Worm (Caenorhabditis elegans) whole organism, L4 larva: Measurements from ENCODE around the gene unc-26.
A peak's percentile ranks its signal among the peaks of the same experiment; 100 is the strongest.

Source experiments
- D1046.2 ChIP-seq: fragments of 200-800 bp; sonication (Bioruptor generic); IDR thresholded peaks from 2 replicates; pipeline ENCODE4 v1.3.6; 2022; ENCODE audit warnings: missing genetic modification characterization, missing compliant biosample characterization
- F10B5.3 ChIP-seq: sonication (generic microtip); optimal IDR thresholded peaks from 2 replicates; lab custom pipeline; 2016; ENCODE audit warnings: mild to moderate bottlenecking, missing genetic modification characterization, missing compliant biosample characterization
- F44E2.7 ChIP-seq: fragments of 200-800 bp; sonication (Bioruptor generic); IDR thresholded peaks from 2 replicates; pipeline ENCODE4 v2.1.2; 2022; ENCODE audit warnings: missing genetic modification characterization, missing compliant biosample characterization
- F49E8.2 ChIP-seq: sonication (generic microtip); optimal IDR thresholded peaks from 2 replicates; lab custom pipeline; 2016; ENCODE audit warnings: missing compliant biosample characterization, mild to moderate bottlenecking, missing genetic modification characterization, borderline replicate concordance
- aha-1 ChIP-seq: fragments of 150-350 bp; peaks from one replicate; lab custom pipeline; 2014; ENCODE audit warnings: missing biosample characterization, missing genetic modification characterization
- aly-2 ChIP-seq: sonication (generic microtip); optimal IDR thresholded peaks from 2 replicates; lab custom pipeline; 2018; ENCODE audit warnings: missing biosample characterization, missing genetic modification characterization
- arid-1 ChIP-seq: fragments of 200-800 bp; sonication (Bioruptor generic); conservative IDR thresholded peaks from 2 replicates; pipeline ENCODE4 v1.3.6; 2022; ENCODE audit warnings: missing genetic modification reagents, missing genetic modification characterization, missing compliant biosample characterization
- ceh-20 ChIP-seq: fragments of 200-800 bp; sonication (Bioruptor generic); IDR thresholded peaks from 2 replicates; pipeline ENCODE4 v1.3.6; 2022; ENCODE audit warnings: missing genetic modification reagents, missing genetic modification characterization, missing compliant biosample characterization
- ceh-28 ChIP-seq: fragments of 150-350 bp; optimal IDR thresholded peaks from 2 replicates; lab custom pipeline; 2014; ENCODE audit warnings: missing biosample characterization, missing genetic modification reagents, missing genetic modification characterization
- ceh-32 ChIP-seq: sonication (generic microtip); optimal IDR thresholded peaks from 2 replicates; lab custom pipeline; 2016; ENCODE audit warnings: mild to moderate bottlenecking, missing genetic modification characterization, missing compliant biosample characterization; ENCODE audit not compliant: poor library complexity
- ceh-62 ChIP-seq: sonication (generic microtip); optimal IDR thresholded peaks from 2 replicates; lab custom pipeline; 2017; ENCODE audit warnings: missing biosample characterization, missing genetic modification characterization
- cey-2 ChIP-seq: sonication (generic microtip); optimal IDR thresholded peaks from 3 replicates; lab custom pipeline; 2017; ENCODE audit warnings: missing genetic modification characterization, mild to moderate bottlenecking, missing compliant biosample characterization, antibody characterized with exemption, borderline replicate concordance; ENCODE audit not compliant: insufficient read depth
- daf-12 ChIP-seq: fragments of 150-350 bp; optimal IDR thresholded peaks from 2 replicates; lab custom pipeline; 2014; ENCODE audit warnings: missing biosample characterization, missing genetic modification reagents, missing genetic modification characterization
- daf-16 ChIP-seq, 3 experiments: sonication (generic microtip); optimal IDR thresholded peaks; 2 replicates each; lab custom pipeline; 2016 to 2017; ENCODE audit warnings: missing genetic modification characterization in 3 of 3, missing genetic modification reagents in 3 of 3, mild to moderate bottlenecking in 2 of 3, missing compliant biosample characterization in 2 of 3, missing biosample characterization in 1 of 3, moderate library complexity in 1 of 3
- daf-19 ChIP-seq: fragments of 200-800 bp; sonication (Bioruptor generic); conservative IDR thresholded peaks from 2 replicates; pipeline ENCODE4 v1.3.6; 2022; ENCODE audit warnings: missing genetic modification characterization, missing compliant biosample characterization
- dpl-1 ChIP-seq: fragments of 150-350 bp; optimal IDR thresholded peaks from 2 replicates; lab custom pipeline; 2014; ENCODE audit warnings: missing biosample characterization, missing genetic modification reagents, missing genetic modification characterization
- duxl-1 ChIP-seq: sonication (generic microtip); optimal IDR thresholded peaks from 2 replicates; lab custom pipeline; 2016; ENCODE audit warnings: mild to moderate bottlenecking, missing genetic modification characterization, moderate library complexity, missing compliant biosample characterization; ENCODE audit not compliant: poor library complexity
- egl-27 ChIP-seq: sonication (generic microtip); optimal IDR thresholded peaks from 3 replicates; lab custom pipeline; 2017; ENCODE audit warnings: missing biosample characterization, missing genetic modification reagents, missing genetic modification characterization
- hlh-11 ChIP-seq: fragments of 200-800 bp; sonication (Bioruptor generic); optimal IDR thresholded peaks from 2 replicates; lab custom pipeline; 2018; ENCODE audit warnings: mild to moderate bottlenecking, missing genetic modification characterization, missing compliant biosample characterization
- hlh-30 ChIP-seq: sonication (generic microtip); optimal IDR thresholded peaks from 2 replicates; lab custom pipeline; 2017; ENCODE audit warnings: antibody characterized with exemption, mild to moderate bottlenecking, missing genetic modification characterization, missing compliant biosample characterization; ENCODE audit not compliant: insufficient read depth
- hmg-1.1 ChIP-seq: fragments of 200-800 bp; sonication (Bioruptor generic); IDR thresholded peaks from 2 replicates; pipeline ENCODE4 v1.3.6; 2022; ENCODE audit warnings: missing genetic modification reagents, missing genetic modification characterization, missing compliant biosample characterization
- jun-1 ChIP-seq: fragments of 150-350 bp; optimal IDR thresholded peaks from 2 replicates; lab custom pipeline; 2014; ENCODE audit warnings: missing biosample characterization, missing genetic modification reagents, missing genetic modification characterization
- lin-13 ChIP-seq: fragments of 150-350 bp; optimal IDR thresholded peaks from 2 replicates; lab custom pipeline; 2014; ENCODE audit warnings: missing biosample characterization, missing genetic modification reagents, missing genetic modification characterization
- lin-15B ChIP-seq: fragments of 150-350 bp; sonication (generic microtip); optimal IDR thresholded peaks from 3 replicates; lab custom pipeline; 2014; ENCODE audit warnings: missing biosample characterization, missing genetic modification characterization
- lin-38 ChIP-seq: fragments of 200-800 bp; sonication (Bioruptor generic); IDR thresholded peaks from 2 replicates; pipeline ENCODE4 v1.3.6; 2022; ENCODE audit warnings: missing genetic modification reagents, missing genetic modification characterization, missing compliant biosample characterization
- lin-39 ChIP-seq: fragments of 150-350 bp; optimal IDR thresholded peaks from 2 replicates; lab custom pipeline; 2014; ENCODE audit warnings: missing biosample characterization, missing genetic modification reagents, missing genetic modification characterization
- lir-3 ChIP-seq: sonication (generic microtip); optimal IDR thresholded peaks from 2 replicates; lab custom pipeline; 2016; ENCODE audit warnings: mild to moderate bottlenecking, missing genetic modification characterization, missing compliant biosample characterization
- mdt-29 ChIP-seq: fragments of 200-800 bp; sonication (Bioruptor generic); IDR thresholded peaks from 2 replicates; pipeline ENCODE4 v1.3.6; 2022; ENCODE audit warnings: missing genetic modification reagents, missing genetic modification characterization, missing compliant biosample characterization
- mes-2 ChIP-seq: sonication (generic microtip); optimal IDR thresholded peaks from 2 replicates; lab custom pipeline; 2016; ENCODE audit warnings: missing genotype, mild to moderate bottlenecking, missing genetic modification characterization, missing compliant biosample characterization; ENCODE audit not compliant: poor library complexity, severe bottlenecking
- mxl-2 ChIP-seq: fragments of 200-800 bp; sonication (Bioruptor generic); conservative IDR thresholded peaks from 2 replicates; pipeline ENCODE4 v1.3.6; 2022; ENCODE audit warnings: missing genetic modification reagents, missing genetic modification characterization, missing compliant biosample characterization
- nhr-10 ChIP-seq: fragments of 150-350 bp; optimal IDR thresholded peaks from 2 replicates; lab custom pipeline; 2014; ENCODE audit warnings: missing biosample characterization, missing genetic modification characterization
- nhr-102 ChIP-seq: sonication (generic microtip); optimal IDR thresholded peaks from 2 replicates; lab custom pipeline; 2016; ENCODE audit warnings: mild to moderate bottlenecking, missing genetic modification characterization, moderate library complexity, missing compliant biosample characterization
- nhr-111 ChIP-seq: fragments of 200-800 bp; sonication (Bioruptor generic); optimal IDR thresholded peaks from 2 replicates; lab custom pipeline; 2018; ENCODE audit warnings: mild to moderate bottlenecking, missing genetic modification characterization, missing compliant biosample characterization
- nhr-25 ChIP-seq: sonication (generic microtip); optimal IDR thresholded peaks from 2 replicates; lab custom pipeline; 2017; ENCODE audit warnings: missing genetic modification characterization, mild to moderate bottlenecking, missing compliant biosample characterization, antibody characterized with exemption, moderate library complexity, borderline replicate concordance; ENCODE audit not compliant: insufficient read depth
- nhr-28 ChIP-seq: fragments of 150-350 bp; optimal IDR thresholded peaks from 2 replicates; lab custom pipeline; 2014; ENCODE audit warnings: missing biosample characterization, missing genetic modification characterization
- nhr-48 ChIP-seq: sonication (generic microtip); optimal IDR thresholded peaks from 2 replicates; lab custom pipeline; 2016; ENCODE audit warnings: mild to moderate bottlenecking, missing genetic modification characterization, missing compliant biosample characterization
- saeg-2 ChIP-seq: fragments of 200-800 bp; sonication (Bioruptor generic); IDR thresholded peaks from 2 replicates; pipeline ENCODE4 v1.3.6; 2022; ENCODE audit warnings: missing genetic modification reagents, missing genetic modification characterization, missing compliant biosample characterization
- snpc-1.2 ChIP-seq: fragments of 200-800 bp; sonication (Bioruptor generic); IDR thresholded peaks from 2 replicates; pipeline ENCODE4 v1.3.6; 2022; ENCODE audit warnings: missing genetic modification reagents, missing genetic modification characterization, missing compliant biosample characterization
- snpc-4 ChIP-seq: fragments of 150-350 bp; optimal IDR thresholded peaks from 2 replicates; lab custom pipeline; 2014; ENCODE audit warnings: missing biosample characterization, missing genetic modification characterization
- spr-3 ChIP-seq: fragments of 200-800 bp; sonication (Bioruptor generic); optimal IDR thresholded peaks from 2 replicates; lab custom pipeline; 2018; ENCODE audit warnings: mild to moderate bottlenecking, missing genetic modification characterization, missing compliant biosample characterization
- tra-1 ChIP-seq: fragments of 200-800 bp; sonication (Bioruptor generic); IDR thresholded peaks from 2 replicates; pipeline ENCODE4 v1.3.6; 2022; ENCODE audit warnings: missing genetic modification reagents, missing genetic modification characterization, missing compliant biosample characterization
- unc-130 ChIP-seq: sonication (generic microtip); optimal IDR thresholded peaks from 2 replicates; lab custom pipeline; 2016; ENCODE audit warnings: missing genetic modification reagents, missing genetic modification characterization, missing compliant biosample characterization
- unc-62 ChIP-seq, 3 experiments: fragments of 150-350 bp in 1 of 3; sonication (generic microtip); optimal IDR thresholded peaks in 2 of 3; peaks in 1 of 3; 1 replicate in 1 of 3; 2 replicates in 2 of 3; lab custom pipeline; 2014 to 2017; ENCODE audit warnings: missing biosample characterization in 3 of 3, missing genetic modification characterization in 3 of 3, missing genetic modification reagents in 3 of 3, missing genotype in 1 of 3
- vab-7 ChIP-seq: fragments of 200-800 bp; sonication (Bioruptor generic); IDR thresholded peaks from 2 replicates; pipeline ENCODE4 v1.3.6; 2022; ENCODE audit warnings: missing genetic modification reagents, missing genetic modification characterization, missing compliant biosample characterization
- zfp-2 ChIP-seq: sonication (generic microtip); optimal IDR thresholded peaks from 2 replicates; lab custom pipeline; 2016; ENCODE audit warnings: mild to moderate bottlenecking, missing genetic modification characterization, missing compliant biosample characterization
- zip-11 ChIP-seq: fragments of 200-800 bp; sonication (Bioruptor generic); IDR thresholded peaks from 2 replicates; pipeline ENCODE4 v1.3.6; 2022; ENCODE audit warnings: missing genetic modification characterization, missing compliant biosample characterization

Gene unc-26

ce11 chrIV:13313156-13313555 is 40.8 kb upstream of the unc-26 start (continued):
- TF ChIP-seq mes-2 (tag; lab: Kevin White, UChicago) (no peak), aly-2 (tag; lab: Kevin White, UChicago) (no peak), unc-130 (no peak), nhr-111 (GFP tag; lab: Kevin White, UChicago) (no peak), egl-27 (no peak), lin-13 (GFP tag; lab: Kevin White, UChicago) (peak; percentile 4), arid-1 (GFP tag; lab: Robert Waterston, UW) (no peak), nhr-28 (tag; lab: Kevin White, UChicago) (peak; percentile 21)

- TF ChIP-seq nhr-28 (tag; lab: Kevin White, UChicago) (peak; percentile 15), F10B5.3 (tag; lab: Kevin White, UChicago) (no peak), lin-38 (GFP tag; lab: Robert Waterston, UW) (peak; percentile 31), daf-19 (no peak), hlh-30 (tag; lab: Kevin White, UChicago) (no peak), tra-1 (GFP tag; lab: Robert Waterston, UW) (no peak), hlh-11 (tag; lab: Kevin White, UChicago) (peak; percentile 34), mxl-2 (GFP tag; lab: Robert Waterston, UW) (no peak), lir-3 (tag; lab: Kevin White, UChicago) (no peak), D1046.2 (GFP tag; lab: Robert Waterston, UW) (no peak), ceh-62 (tag; lab: Kevin White, UChicago) (no peak), ceh-20 (GFP tag; lab: Robert Waterston, UW) (no peak), zip-11 (GFP tag; lab: Robert Waterston, UW) (no peak), mdt-29 (GFP tag; lab: Robert Waterston, UW) (no peak), arid-1 (GFP tag; lab: Robert Waterston, UW) (no peak), nhr-48 (no peak), spr-3 (GFP tag; lab: Kevin White, UChicago) (no peak), cey-2 (tag; lab: Kevin White, UChicago) (no peak), jun-1 (tag; lab: Kevin White, UChicago) (no peak), nhr-10 (tag; lab: Kevin White, UChicago) (no peak), ceh-28 (tag; lab: Kevin White, UChicago) (no peak), duxl-1 (tag; lab: Kevin White, UChicago) (no peak), unc-62 (GFP tag; optimal IDR thresholded peaks at IDR 0.05 in 1 of 2; lab: Kevin White, UChicago) (no peak), unc-62 (tag; optimal IDR thresholded peaks at IDR 0.05; lab: Kevin White, UChicago) (no peak), aha-1 (tag; lab: Kevin White, UChicago) (peak; percentile 96), snpc-4 (tag; lab: Kevin White, UChicago) (no peak), daf-12 (tag; lab: Kevin White, UChicago) (no peak), lin-39 (tag; lab: Kevin White, UChicago) (no peak), saeg-2 (GFP tag; lab: Robert Waterston, UW) (no peak), nhr-25 (tag; lab: Kevin White, UChicago) (no peak), nhr-102 (no peak), snpc-1.2 (GFP tag; lab: Robert Waterston, UW) (peak; percentile 74; the same call in 1 of the 2 replicates), dpl-1 (no peak), F49E8.2 (tag; lab: Kevin White, UChicago) (peak; percentile 57), vab-7 (GFP tag; lab: Robert Waterston, UW) (no peak), lin-15B (tag; lab: Kevin White, UChicago) (no peak), hmg-1.1 (GFP tag; lab: Robert Waterston, UW) (0 out of 2 replicates have a peak, but pooled peaks have one; percentile 35), zfp-2 (tag; lab: Kevin White, UChicago) (no peak), ceh-32 (no peak), F44E2.7 (GFP tag; lab: Robert Waterston, UW) (no peak), daf-16 (GFP tag; optimal IDR thresholded peaks at IDR 0.05; lab: Kevin White, UChicago) (no peak), daf-16 (tag; optimal IDR thresholded peaks at IDR 0.05; lab: Kevin White, UChicago) (no peak)
Observed at ce11 chrIV:13311331-13312034, 39.2 kb upstream of the unc-26 start.
